Worm (Caenorhabditis elegans): Measurements from ENCODE around the gene mdt-11.

The mdt-11 gene

DNA sequence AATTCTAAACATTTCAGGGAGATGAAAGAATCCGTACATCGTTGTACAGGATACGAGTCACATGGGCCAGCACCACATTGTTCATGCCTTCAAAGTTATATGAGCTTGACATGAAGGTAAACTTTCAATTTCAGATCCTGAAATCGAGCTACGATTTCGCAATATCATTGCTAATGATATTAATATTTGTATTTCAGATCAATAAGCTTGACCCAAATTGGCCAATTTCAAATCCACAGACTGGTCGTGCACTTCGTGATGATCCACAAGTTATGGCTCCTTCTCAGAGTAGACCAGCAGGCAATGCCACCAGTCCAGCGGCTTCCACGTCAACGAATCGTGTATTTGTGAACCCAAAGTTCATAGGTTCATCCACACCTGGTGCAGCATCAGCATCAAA is 5.3 kb downstream of the mdt-11 start:
- TF ChIP-seq lin-32 (GFP tag; optimal IDR thresholded peaks at IDR 0.05) = no peak
- TF ChIP-seq cnd-1 (tag; optimal IDR thresholded peaks at IDR 0.05) = no peak
- no peak for TF ChIP-seq flh-1 (GFP tag; optimal IDR thresholded peaks at IDR 0.05)
- TF ChIP-seq mep-1 (tag; optimal IDR thresholded peaks at IDR 0.05) = no peak
- no peak for TF ChIP-seq nhr-2 (tag; optimal IDR thresholded peaks at IDR 0.05)
- TF ChIP-seq sem-2 (GFP tag; optimal IDR thresholded peaks at IDR 0.05) = no peak
- TF ChIP-seq unc-39 (tag; optimal IDR thresholded peaks at IDR 0.05) = no peak
- no peak for TF ChIP-seq nhr-237 (tag; optimal IDR thresholded peaks at IDR 0.05)
- no peak for TF ChIP-seq ztf-11 (tag; optimal IDR thresholded peaks at IDR 0.05)
- no peak for TF ChIP-seq tbx-8 (GFP tag; optimal IDR thresholded peaks at IDR 0.05)
- no peak for TF ChIP-seq mls-2 (tag; optimal IDR thresholded peaks at IDR 0.05)
- TF ChIP-seq ceh-83 (GFP tag; optimal IDR thresholded peaks at IDR 0.05) = no peak
- no peak for TF ChIP-seq bed-3 (GFP tag; optimal IDR thresholded peaks at IDR 0.05)
- no peak for TF ChIP-seq ceh-43 (GFP tag; optimal IDR thresholded peaks at IDR 0.05)
- no peak for TF ChIP-seq pha-4 (tag; optimal IDR thresholded peaks at IDR 0.05)
- TF ChIP-seq ces-1 (GFP tag; optimal IDR thresholded peaks at IDR 0.05) = no peak
- TF ChIP-seq blmp-1 (tag; optimal IDR thresholded peaks at IDR 0.05) = no peak

ce11 chrIII:5027219-5027618 is 6.2 kb downstream of the mdt-11 start:
- TF ChIP-seq M03D4.4 (tag; optimal IDR thresholded peaks at IDR 0.05) = peak; percentile 37
- peak; percentile 49 for TF ChIP-seq ceh-83 (GFP tag; optimal IDR thresholded peaks at IDR 0.05)
- no peak for TF ChIP-seq snpc-4 (tag; optimal IDR thresholded peaks at IDR 0.05)
- TF ChIP-seq mls-2 (tag; optimal IDR thresholded peaks at IDR 0.05) = peak; percentile 8
- TF ChIP-seq tbx-8 (GFP tag; optimal IDR thresholded peaks at IDR 0.05) = peak; percentile 13
- TF ChIP-seq sptf-1 (tag; optimal IDR thresholded peaks at IDR 0.05) = peak; percentile 51
- no peak for TF ChIP-seq nhr-28 (tag; optimal IDR thresholded peaks at IDR 0.05)
- TF ChIP-seq pha-4 (tag; optimal IDR thresholded peaks at IDR 0.05) = no peak

- TF ChIP-seq sem-2 (GFP tag; optimal IDR thresholded peaks at IDR 0.05) (no peak), ceh-43 (GFP tag; optimal IDR thresholded peaks at IDR 0.05) (no peak), bed-3 (GFP tag; optimal IDR thresholded peaks at IDR 0.05) (no peak), mls-2 (tag; optimal IDR thresholded peaks at IDR 0.05) (no peak), elt-3 (tag; optimal IDR thresholded peaks at IDR 0.05) (no peak), blmp-1 (tag; optimal IDR thresholded peaks at IDR 0.05) (no peak), cnd-1 (tag; optimal IDR thresholded peaks at IDR 0.05) (no peak), lin-13 (tag; optimal IDR thresholded peaks at IDR 0.05) (no peak), nhr-237 (tag; optimal IDR thresholded peaks at IDR 0.05) (no peak), zip-8 (tag; optimal IDR thresholded peaks at IDR 0.05) (no peak), ztf-11 (tag; optimal IDR thresholded peaks at IDR 0.05) (no peak), nhr-12 (tag; optimal IDR thresholded peaks at IDR 0.05) (no peak), ceh-39 (tag; optimal IDR thresholded peaks at IDR 0.05) (no peak), ham-2 (GFP tag; optimal IDR thresholded peaks at IDR 0.05) (no peak)
Observed at ce11 chrIII:5030629-5031028, 9.6 kb downstream of the mdt-11 start, which contains the start of gene klp-6. klp-6 (plus strand) TSS chrIII:5030929.

ce11 chrIII:5031375-5031836 is 10.4 kb downstream of the mdt-11 start:
- peak; percentile 70 for TF ChIP-seq mep-1 (tag; optimal IDR thresholded peaks at IDR 0.05)
- peak; percentile 18 for TF ChIP-seq nhr-12 (tag; optimal IDR thresholded peaks at IDR 0.05)
- peak; percentile 90 for TF ChIP-seq ceh-43 (GFP tag; optimal IDR thresholded peaks at IDR 0.05)
- peak; percentile 44 for TF ChIP-seq unc-62 (GFP tag; optimal IDR thresholded peaks at IDR 0.05)
- TF ChIP-seq nhr-237 (tag; optimal IDR thresholded peaks at IDR 0.05) = peak; percentile 64
- TF ChIP-seq ham-2 (GFP tag; optimal IDR thresholded peaks at IDR 0.05) = peak; percentile 93
- peak; percentile 91 for TF ChIP-seq drap-1 (GFP tag; optimal IDR thresholded peaks at IDR 0.05)
- TF ChIP-seq nhr-2 (tag; optimal IDR thresholded peaks at IDR 0.05) = peak; percentile 78
- peak; percentile 77 for TF ChIP-seq lin-32 (GFP tag; optimal IDR thresholded peaks at IDR 0.05)
- peak; percentile 63 for TF ChIP-seq lsy-2 (tag; optimal IDR thresholded peaks at IDR 0.05)
- peak; percentile 94 for TF ChIP-seq sptf-1 (tag; optimal IDR thresholded peaks at IDR 0.05)
- TF ChIP-seq cnd-1 (tag; optimal IDR thresholded peaks at IDR 0.05) = peak; percentile 89
- peak; percentile 81 for TF ChIP-seq bed-3 (GFP tag; optimal IDR thresholded peaks at IDR 0.05)
- TF ChIP-seq unc-39 (tag; optimal IDR thresholded peaks at IDR 0.05) = peak; percentile 1
- peak; percentile 70 for TF ChIP-seq ztf-11 (tag; optimal IDR thresholded peaks at IDR 0.05)
- peak; percentile 91 for TF ChIP-seq ceh-83 (GFP tag; optimal IDR thresholded peaks at IDR 0.05)
- peak; percentile 39 for TF ChIP-seq pha-4 (tag; optimal IDR thresholded peaks at IDR 0.05)
- peak; percentile 28 for TF ChIP-seq elt-3 (tag; optimal IDR thresholded peaks at IDR 0.05)
- TF ChIP-seq sem-2 (GFP tag; optimal IDR thresholded peaks at IDR 0.05) = peak; percentile 82
- peak; percentile 91 for TF ChIP-seq M03D4.4 (tag; optimal IDR thresholded peaks at IDR 0.05)
- peak; percentile 66 for TF ChIP-seq tbx-8 (GFP tag; optimal IDR thresholded peaks at IDR 0.05)
- peak; percentile 72 for TF ChIP-seq flh-1 (GFP tag; optimal IDR thresholded peaks at IDR 0.05)
- TF ChIP-seq unc-120 (tag; optimal IDR thresholded peaks at IDR 0.05; ENCODE audit: poor library complexity, severe bottlenecking) = peak; percentile 84
- TF ChIP-seq mls-2 (tag; optimal IDR thresholded peaks at IDR 0.05) = peak; percentile 96

Data from whole organism, mixed stage, embryonic.